Fruit fly (Drosophila melanogaster) Kc167 (cell line): ENCODE data around the gene CG32812.

Experiments
- Myc ChIP-seq: fragments of >200 bp; optimal IDR thresholded peaks from 2 replicates; lab custom pipeline; 2017; ENCODE audit warnings: missing external identifiers
- Sin3A ChIP-seq: fragments of >200 bp; optimal IDR thresholded peaks from 2 replicates; lab custom pipeline; 2018; ENCODE audit warnings: missing external identifiers
- h ChIP-seq: fragments of >200 bp; optimal IDR thresholded peaks from 3 replicates; lab custom pipeline; 2018; ENCODE audit warnings: missing external identifiers
- insv ChIP-seq: fragments of >200 bp; optimal IDR thresholded peaks from 3 replicates; lab custom pipeline; 2018; ENCODE audit warnings: missing external identifiers
- psq ChIP-seq: fragments of >200 bp; optimal IDR thresholded peaks from 2 replicates; lab custom pipeline; 2017; ENCODE audit warnings: missing external identifiers
- ttk ChIP-seq: sonication (Bioruptor generic); optimal IDR thresholded peaks from 2 replicates; lab custom pipeline; 2017; ENCODE audit warnings: missing external identifiers

- no peak for TF ChIP-seq ttk (lab: Kevin White, UChicago)
- no peak for TF ChIP-seq psq (lab: Kevin White, UChicago)
- TF ChIP-seq Myc = no peak
- no peak for TF ChIP-seq h (lab: Kevin White, UChicago)
- no peak for TF ChIP-seq insv (lab: Kevin White, UChicago)
- no peak for TF ChIP-seq Sin3A (lab: Kevin White, UChicago)
These were observed 24.1 kb downstream of the CG32812 start for dm6 chrX:1311218-1311617.
